Fruit fly (Drosophila melanogaster): ENCODE data around the gene CG34140.

CG34140 gene

DNA sequence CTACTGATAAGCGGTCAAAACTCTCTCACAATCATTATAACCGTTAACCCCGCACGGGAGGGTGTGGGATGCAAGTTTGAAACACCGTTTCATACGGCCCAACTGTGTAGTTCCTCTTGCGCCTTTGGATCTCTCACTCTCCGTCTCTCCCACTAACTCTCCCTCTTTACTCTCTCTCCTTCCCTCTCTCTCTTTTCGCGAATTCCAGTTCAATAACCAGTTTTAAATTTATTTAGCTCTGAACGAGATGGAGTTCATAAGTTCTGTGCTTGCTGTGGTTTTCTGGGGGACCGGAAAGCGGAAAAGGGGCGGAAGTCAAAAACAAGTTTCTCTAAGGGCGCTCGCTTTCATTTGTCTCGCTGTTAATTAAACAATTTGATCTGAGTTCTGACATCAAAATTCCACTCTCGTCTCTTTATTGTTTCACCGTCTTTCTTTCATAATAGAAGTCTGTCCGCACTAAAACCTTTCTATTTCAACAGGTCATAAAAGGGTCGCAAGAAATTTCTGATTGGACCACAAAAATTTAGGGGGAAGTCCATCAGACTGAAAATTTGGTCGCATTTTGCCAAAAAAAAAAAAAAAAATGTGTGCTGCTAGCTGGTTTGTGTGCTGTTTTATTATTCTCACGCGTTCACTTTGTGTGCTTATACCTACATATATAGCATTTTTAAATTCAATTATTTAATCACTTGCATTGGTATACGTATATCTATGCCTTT, 43.2 kb downstream of the CG34140 start:
- TF ChIP-seq Myc (optimal IDR thresholded peaks at IDR 0.05) (no peak), insv (optimal IDR thresholded peaks at IDR 0.05) (no peak), ttk (optimal IDR thresholded peaks at IDR 0.05) (no peak), Sin3A (optimal IDR thresholded peaks at IDR 0.05) (no peak), psq (optimal IDR thresholded peaks at IDR 0.05) (no peak), h (optimal IDR thresholded peaks at IDR 0.05) (no peak)

DNA sequence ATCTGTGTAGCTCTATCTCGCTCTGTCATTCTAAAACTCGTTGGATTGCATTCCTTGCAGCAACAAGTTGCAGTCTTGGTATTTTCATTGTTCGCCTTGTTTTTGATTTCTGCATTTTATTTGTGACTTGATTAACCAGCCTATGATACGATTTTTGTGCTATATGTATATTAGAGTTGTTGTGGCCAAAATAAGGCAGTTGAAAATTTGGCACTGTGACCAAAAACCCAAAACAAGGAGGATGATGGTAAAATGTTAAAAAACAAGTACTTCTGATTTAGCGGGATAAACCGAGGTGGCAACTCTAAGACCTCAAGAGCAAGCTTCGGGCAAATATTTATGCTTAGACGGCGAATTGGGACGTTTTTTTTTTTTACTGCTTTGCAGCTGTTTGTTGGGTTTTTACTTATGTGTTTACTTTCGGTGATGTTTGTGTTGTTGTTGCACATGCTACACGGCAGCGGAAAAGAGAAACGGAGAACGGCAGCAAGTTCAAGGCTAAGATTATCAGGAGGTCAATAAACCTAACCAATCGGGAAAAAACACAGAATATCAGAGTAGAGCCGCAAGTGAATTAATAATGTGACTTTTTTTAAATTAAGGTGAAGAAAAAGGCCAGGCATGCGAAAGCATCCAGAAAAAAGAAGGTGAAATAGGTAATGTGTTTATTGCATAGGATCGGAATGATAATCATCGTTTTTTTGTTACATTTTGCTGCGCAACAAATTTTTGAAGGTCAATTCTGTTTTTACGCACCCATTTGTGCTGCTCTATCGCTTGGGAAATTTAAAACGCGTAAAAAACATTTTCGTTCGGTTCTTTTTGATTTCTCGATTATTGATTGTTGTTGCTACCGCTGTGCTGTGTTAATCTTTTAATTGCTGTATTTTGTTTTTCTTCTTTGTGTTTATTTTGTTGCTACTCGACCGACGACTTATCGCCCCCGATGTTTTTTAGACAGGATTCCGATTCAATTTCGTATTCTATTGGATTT, 44.4 kb downstream of the CG34140 start:
- TF ChIP-seq Sin3A (optimal IDR thresholded peaks at IDR 0.05) (no peak), psq (optimal IDR thresholded peaks at IDR 0.05) (no peak), Myc (optimal IDR thresholded peaks at IDR 0.05) (no peak), h (optimal IDR thresholded peaks at IDR 0.05) (no peak), ttk (optimal IDR thresholded peaks at IDR 0.05) (no peak), insv (optimal IDR thresholded peaks at IDR 0.05) (no peak)

DNA sequence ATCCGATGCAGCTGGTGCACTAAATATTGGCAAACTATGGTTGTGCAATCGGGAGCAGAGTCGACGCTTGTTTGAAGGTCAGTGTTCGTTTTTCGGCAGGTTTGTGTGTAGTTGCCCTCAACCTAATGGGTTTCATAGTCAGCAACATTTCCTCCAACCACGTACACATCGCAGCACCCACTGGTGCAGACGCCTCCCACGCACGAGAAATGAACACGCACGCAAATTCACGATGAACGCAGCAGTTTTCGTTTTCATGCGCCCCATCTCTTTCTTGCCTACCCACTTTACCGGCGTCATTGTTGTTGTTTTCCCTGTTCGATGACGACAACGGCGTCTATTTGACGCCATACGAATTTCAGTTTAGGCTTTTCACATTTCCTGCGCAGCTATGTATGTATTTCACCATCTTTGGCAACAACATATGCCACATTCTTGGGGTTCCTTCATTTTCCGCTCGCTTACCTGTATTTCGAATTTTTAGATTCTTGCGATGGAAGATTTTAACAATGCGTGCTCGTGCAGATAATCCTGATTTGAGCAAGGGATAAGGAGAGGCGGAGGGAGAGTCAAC, 46.5 kb downstream of the CG34140 start:
- TF ChIP-seq insv (optimal IDR thresholded peaks at IDR 0.05) (no peak), Sin3A (optimal IDR thresholded peaks at IDR 0.05) (no peak), h (optimal IDR thresholded peaks at IDR 0.05) (no peak), ttk (optimal IDR thresholded peaks at IDR 0.05) (no peak), psq (optimal IDR thresholded peaks at IDR 0.05) (no peak), Myc (optimal IDR thresholded peaks at IDR 0.05) (no peak)

DNA sequence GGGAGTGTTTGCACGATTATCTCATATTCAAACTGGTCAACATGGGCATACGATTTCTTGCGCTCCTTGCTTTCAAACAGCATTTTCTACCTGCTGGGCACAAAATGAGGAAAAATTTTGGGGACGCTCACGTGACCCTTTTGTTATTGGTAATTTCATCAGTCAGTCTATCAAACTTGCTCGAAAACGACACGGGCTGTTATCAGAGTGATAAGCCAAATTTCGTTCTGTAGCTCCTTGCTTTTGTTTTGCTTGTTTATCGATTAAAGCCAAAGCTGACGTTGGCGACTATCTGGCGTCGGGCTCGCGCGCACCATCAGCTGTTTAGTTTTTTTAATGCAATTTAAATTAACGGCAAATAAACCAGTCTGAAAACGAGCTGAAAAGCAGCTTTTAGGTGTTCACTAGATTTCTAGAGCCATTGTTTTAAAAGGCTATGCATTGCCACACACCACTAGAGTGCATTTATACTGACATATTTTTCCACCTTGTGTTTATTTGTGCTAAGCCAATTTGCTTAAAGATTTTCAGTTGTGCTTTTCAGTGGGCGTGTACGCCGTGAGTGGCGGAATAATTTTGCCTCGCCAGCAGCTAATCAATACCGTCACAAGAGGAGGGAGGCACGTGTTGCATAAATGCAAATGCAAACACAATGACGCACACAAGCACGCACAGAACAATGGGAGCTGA, 47.5 kb downstream of the CG34140 start:
- TF ChIP-seq Myc (optimal IDR thresholded peaks at IDR 0.05) (no peak), ttk (optimal IDR thresholded peaks at IDR 0.05) (no peak), insv (optimal IDR thresholded peaks at IDR 0.05) (no peak), psq (optimal IDR thresholded peaks at IDR 0.05) (no peak), Sin3A (optimal IDR thresholded peaks at IDR 0.05) (no peak), h (optimal IDR thresholded peaks at IDR 0.05) (no peak)

DNA sequence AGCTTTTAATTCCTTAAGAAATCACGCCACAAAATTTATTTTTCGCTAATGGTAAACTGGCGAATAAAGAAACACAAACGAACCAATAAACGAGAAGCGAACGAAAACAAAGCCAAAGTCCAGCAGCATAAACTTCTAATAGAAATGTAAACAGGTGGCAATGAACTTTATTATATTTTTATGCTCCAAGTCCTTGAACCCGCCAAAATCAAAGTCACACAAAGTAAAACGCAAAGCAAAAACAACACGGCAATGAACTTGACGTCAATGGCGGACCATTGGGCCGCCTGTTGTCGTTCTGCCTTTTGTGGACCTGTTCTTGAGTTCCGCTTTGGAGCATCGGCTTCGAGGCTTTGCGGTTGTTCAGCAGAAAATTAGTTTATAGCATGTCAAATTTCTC, 49.4 kb downstream of the CG34140 start:
- TF ChIP-seq psq (optimal IDR thresholded peaks at IDR 0.05): no peak
- TF ChIP-seq ttk (optimal IDR thresholded peaks at IDR 0.05): no peak
- TF ChIP-seq insv (optimal IDR thresholded peaks at IDR 0.05): no peak
- no peak for TF ChIP-seq h (optimal IDR thresholded peaks at IDR 0.05)
- no peak for TF ChIP-seq Sin3A (optimal IDR thresholded peaks at IDR 0.05)
- no peak for TF ChIP-seq Myc (optimal IDR thresholded peaks at IDR 0.05)

DNA sequence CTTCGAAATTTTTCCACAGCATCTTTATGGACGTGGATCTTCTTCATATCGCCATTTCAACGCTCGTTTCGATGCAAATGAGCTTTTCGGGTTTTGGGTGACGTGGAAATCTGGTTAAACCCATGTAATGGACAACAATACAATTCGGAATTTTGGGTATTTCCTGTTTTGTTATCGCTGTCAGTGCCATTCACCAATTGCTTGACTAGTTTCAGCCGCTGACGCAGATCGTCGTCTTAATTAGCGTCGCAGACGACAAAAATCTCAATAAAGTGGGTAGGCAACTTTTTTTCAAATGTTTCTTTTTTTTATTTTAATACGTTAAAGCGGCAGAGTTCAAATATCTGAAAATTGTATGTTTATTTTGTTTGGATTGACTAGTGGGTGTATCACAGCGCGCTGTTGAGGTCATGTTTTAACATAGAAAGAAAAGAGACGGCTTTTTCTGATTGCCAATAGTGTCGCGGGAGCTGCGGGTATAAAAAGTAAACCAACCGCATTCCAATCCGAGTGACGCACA, 50.4 kb downstream of the CG34140 start:
- TF ChIP-seq ttk (optimal IDR thresholded peaks at IDR 0.05): no peak
- no peak for TF ChIP-seq h (optimal IDR thresholded peaks at IDR 0.05)
- TF ChIP-seq Sin3A (optimal IDR thresholded peaks at IDR 0.05): no peak
- no peak for TF ChIP-seq insv (optimal IDR thresholded peaks at IDR 0.05)
- TF ChIP-seq psq (optimal IDR thresholded peaks at IDR 0.05): no peak
- no peak for TF ChIP-seq Myc (optimal IDR thresholded peaks at IDR 0.05)

DNA sequence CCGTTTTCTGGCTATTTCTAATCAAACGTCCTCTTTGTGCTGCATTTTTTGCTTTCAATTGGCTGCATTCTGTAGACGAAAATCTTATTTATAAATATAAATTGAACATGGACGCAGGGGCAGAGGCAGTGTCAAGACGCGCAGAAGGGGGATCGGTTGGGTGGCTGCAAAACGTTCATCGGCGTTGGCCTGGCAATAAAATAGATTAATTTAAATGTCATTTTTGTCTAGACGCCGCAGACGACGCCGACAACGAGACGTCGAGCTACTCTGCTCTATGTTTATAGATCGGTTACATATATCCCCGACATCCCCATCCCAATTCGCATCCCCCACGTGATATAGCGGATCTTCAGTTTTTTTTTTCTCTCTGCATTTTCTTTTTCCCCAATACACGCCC, 50.8 kb downstream of the CG34140 start:
- TF ChIP-seq Myc (optimal IDR thresholded peaks at IDR 0.05) (no peak), psq (optimal IDR thresholded peaks at IDR 0.05) (no peak), h (optimal IDR thresholded peaks at IDR 0.05) (no peak), insv (optimal IDR thresholded peaks at IDR 0.05) (no peak), ttk (optimal IDR thresholded peaks at IDR 0.05) (no peak), Sin3A (optimal IDR thresholded peaks at IDR 0.05) (no peak)

All from Kc167 (cell line).